Fruit fly (Drosophila melanogaster): ENCODE data around the gene CG34057.

Gene CG34057

DNA sequence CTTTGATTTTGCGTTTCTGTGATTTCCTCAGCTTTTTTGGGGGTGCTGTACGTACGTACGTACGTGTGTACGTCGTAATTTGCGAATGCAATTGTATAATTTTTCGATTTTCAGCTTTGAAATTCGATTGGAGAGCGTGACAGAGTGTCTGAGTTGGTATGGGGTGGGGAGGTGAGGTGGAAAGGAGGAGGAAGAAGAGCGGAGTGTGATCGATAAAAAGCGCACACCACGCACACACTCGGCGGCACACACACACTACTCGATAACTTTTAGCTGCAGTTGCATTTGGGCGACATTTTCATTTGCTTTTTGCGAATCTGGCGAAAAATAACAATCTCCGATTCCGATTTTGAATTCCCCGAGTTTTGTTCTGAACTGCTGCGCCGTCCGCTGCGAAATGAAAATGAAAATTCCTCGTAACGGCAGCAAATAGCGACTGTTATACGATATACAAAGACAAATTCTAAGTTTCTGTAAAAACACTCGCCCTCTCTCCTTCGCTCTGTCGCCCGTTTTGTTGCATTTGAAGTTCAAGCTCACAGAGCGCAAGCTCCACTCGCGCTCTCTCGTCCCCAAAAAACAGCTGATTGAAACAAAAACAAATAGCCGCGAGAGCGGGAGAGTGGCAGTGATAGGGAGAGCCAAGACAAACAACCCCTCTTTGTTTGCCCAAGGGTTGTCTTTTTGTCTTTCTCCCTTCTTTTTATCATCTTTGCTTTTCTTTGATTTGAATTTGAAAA, 15.5 kb upstream of the CG34057 start, which contains the start of gene CG13907:
CG13907 (minus strand) TSS at position 518 of the 740 bp plus-strand sequence.
- TF ChIP-seq cnc (optimal IDR thresholded peaks at IDR 0.05) (no peak), CG7045 (GFP tag; optimal IDR thresholded peaks at IDR 0.05) (peak; percentile 28), CG7101 (tag; optimal IDR thresholded peaks at IDR 0.05) (peak; percentile 35), Clk (GFP tag; optimal IDR thresholded peaks at IDR 0.05) (peak; percentile 56), ovo (GFP tag; optimal IDR thresholded peaks at IDR 0.05) (peak; percentile 36), CG5204 (GFP tag; optimal IDR thresholded peaks at IDR 0.05) (no peak), CG11617 (GFP tag; optimal IDR thresholded peaks at IDR 0.05) (peak; percentile 13), toe (GFP tag; optimal IDR thresholded peaks at IDR 0.05) (peak; percentile 17), kay (GFP tag; ENCODE audit: borderline replicate concordance) (no peak), bab1 (GFP tag; optimal IDR thresholded peaks at IDR 0.05) (peak; percentile 35), CG1620 (GFP tag; optimal IDR thresholded peaks at IDR 0.05) (peak; percentile 32), CG33017 (tag; optimal IDR thresholded peaks at IDR 0.05) (peak; percentile 40), Hr96 (GFP tag; optimal IDR thresholded peaks at IDR 0.05) (no peak), CG12768 (GFP tag; optimal IDR thresholded peaks at IDR 0.05) (peak; percentile 59), CG14711 (tag; optimal IDR thresholded peaks at IDR 0.05) (no peak), cic (GFP tag; optimal IDR thresholded peaks at IDR 0.05) (peak; percentile 46), pad (GFP tag; optimal IDR thresholded peaks at IDR 0.05) (peak; percentile 10), Crg-1 (GFP tag; optimal IDR thresholded peaks at IDR 0.05) (peak; percentile 16), tj (GFP tag; optimal IDR thresholded peaks at IDR 0.05) (peak; percentile 92), Mnt (GFP tag; optimal IDR thresholded peaks at IDR 0.05) (peak; percentile 57)

DNA sequence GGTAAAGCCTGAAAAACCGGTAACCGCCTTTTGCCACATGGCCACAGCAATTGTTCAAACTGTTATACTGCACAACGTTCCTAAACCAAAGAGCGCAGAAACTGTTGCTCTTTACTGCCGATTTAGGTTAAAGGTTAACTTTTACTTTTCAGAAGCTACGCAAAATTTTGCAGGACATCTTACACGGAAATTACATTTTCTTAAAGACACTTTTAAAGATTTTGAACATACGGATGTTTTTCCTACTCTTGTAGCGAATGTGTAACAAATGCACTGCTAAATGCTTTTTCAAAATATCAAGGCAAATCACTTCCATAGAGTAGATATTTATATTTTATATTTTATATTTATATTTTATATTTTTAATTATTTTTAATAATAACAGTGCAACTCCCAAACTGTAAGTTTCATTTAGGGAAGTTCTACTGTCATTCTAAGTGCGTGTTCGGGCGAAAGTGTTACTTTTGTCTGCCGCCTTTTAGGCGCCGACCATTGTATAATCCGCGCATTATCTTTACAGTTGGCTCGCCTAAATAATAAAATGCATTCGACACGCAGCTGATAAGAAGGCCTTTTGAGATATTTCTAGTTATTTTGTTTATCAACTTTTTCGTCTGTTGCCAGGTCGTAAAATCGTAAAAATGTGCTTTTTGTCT, 14.8 kb upstream of the CG34057 start:
- no peak for TF ChIP-seq CG12768 (GFP tag; optimal IDR thresholded peaks at IDR 0.05)
- no peak for TF ChIP-seq CG14711 (tag; optimal IDR thresholded peaks at IDR 0.05)
- TF ChIP-seq kay (GFP tag; ENCODE audit: borderline replicate concordance): peak; percentile 76
- peak; percentile 22 for TF ChIP-seq CG7045 (GFP tag; optimal IDR thresholded peaks at IDR 0.05)

DNA sequence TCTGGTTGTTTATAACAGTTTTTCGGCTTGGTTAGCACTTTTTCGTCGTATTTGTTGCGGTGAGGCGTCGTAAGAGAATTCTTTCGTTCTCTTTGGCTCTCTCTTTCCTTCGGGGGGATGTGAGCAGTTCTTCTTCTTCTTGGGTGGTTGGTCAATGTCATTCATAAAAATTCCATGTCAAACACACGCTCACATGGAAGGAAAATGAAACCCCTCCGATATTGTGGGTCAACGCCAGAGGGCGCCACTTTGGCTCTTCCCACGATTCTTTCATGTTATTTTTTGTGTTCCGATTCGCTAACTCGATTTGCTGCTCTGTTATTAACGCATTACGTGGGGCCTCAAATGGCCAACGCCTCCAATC, 14.3 kb upstream of the CG34057 start:
- peak; percentile 11 for TF ChIP-seq tj (GFP tag; optimal IDR thresholded peaks at IDR 0.05)
- no peak for TF ChIP-seq CG33017 (tag; optimal IDR thresholded peaks at IDR 0.05)

DNA sequence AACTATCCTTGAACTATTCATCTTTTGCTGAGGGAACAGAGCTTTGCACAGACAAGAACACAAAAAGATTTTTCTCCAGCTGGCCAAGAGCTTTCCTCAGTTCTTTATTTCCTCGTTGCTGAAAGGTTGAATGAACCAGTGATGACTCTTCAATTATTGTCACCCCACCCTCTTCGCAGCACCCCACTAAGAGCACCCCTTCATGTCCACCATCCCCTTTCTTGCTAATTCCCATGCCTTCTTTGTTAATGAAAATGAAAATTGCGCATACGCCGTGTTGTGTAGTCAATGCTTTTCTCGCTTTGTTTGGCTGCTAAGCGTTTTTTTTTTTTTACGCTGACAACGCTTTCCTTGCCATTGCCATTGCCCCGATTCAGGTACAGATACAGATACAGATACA, 13.4 kb upstream of the CG34057 start:
- TF ChIP-seq tj (GFP tag; optimal IDR thresholded peaks at IDR 0.05) (peak; percentile 83), pad (GFP tag; optimal IDR thresholded peaks at IDR 0.05) (no peak)

DNA sequence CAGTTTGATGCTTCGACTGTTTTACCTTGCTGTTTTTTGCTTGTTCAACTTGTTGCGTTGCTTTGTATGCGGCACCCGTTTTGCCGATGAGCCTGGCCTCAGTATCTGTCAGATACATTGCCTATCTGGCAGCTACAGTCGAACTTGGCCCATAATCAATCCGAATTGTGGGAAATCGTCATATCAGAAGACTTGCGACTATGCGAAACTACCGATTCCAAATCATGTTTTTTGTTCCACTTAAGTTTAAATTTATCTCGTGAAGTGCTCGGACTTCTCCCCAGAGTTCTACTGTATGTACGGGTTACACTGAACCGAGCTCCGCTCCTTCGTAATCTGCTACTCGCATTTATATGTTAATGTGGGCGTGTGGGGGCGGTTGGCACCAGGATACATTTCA, 12.9 kb upstream of the CG34057 start:
- TF ChIP-seq CG14711 (tag; optimal IDR thresholded peaks at IDR 0.05): no peak
- TF ChIP-seq pad (GFP tag; optimal IDR thresholded peaks at IDR 0.05): no peak
- no peak for TF ChIP-seq Hr96 (GFP tag; optimal IDR thresholded peaks at IDR 0.05)
- no peak for TF ChIP-seq Clk (GFP tag; optimal IDR thresholded peaks at IDR 0.05)
- no peak for TF ChIP-seq CG7101 (tag; optimal IDR thresholded peaks at IDR 0.05)
- no peak for TF ChIP-seq ovo (GFP tag; optimal IDR thresholded peaks at IDR 0.05)
- no peak for TF ChIP-seq cnc (optimal IDR thresholded peaks at IDR 0.05)
- TF ChIP-seq CG1620 (GFP tag; optimal IDR thresholded peaks at IDR 0.05): no peak

DNA sequence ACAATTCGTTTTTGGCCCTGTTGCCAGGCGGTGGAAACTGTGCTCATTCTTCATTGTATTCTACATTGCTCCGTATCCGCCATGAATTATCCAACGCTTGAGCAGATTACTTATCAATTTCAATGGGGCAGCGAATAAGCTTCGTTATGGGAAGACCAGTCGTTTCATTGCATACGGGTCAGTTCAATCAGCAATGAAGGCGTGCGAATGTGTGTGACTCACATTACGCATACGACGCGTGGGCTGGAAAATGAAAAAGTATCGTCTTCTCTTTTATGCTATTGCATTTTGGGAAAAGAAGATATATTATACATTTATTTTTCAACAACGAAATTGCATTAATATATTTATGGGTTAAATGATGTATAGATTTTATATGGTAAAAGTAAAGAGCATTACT, 12.2 kb upstream of the CG34057 start:
- TF ChIP-seq CG5204 (GFP tag; optimal IDR thresholded peaks at IDR 0.05) (no peak), kay (GFP tag; ENCODE audit: borderline replicate concordance) (peak; percentile 79)

DNA sequence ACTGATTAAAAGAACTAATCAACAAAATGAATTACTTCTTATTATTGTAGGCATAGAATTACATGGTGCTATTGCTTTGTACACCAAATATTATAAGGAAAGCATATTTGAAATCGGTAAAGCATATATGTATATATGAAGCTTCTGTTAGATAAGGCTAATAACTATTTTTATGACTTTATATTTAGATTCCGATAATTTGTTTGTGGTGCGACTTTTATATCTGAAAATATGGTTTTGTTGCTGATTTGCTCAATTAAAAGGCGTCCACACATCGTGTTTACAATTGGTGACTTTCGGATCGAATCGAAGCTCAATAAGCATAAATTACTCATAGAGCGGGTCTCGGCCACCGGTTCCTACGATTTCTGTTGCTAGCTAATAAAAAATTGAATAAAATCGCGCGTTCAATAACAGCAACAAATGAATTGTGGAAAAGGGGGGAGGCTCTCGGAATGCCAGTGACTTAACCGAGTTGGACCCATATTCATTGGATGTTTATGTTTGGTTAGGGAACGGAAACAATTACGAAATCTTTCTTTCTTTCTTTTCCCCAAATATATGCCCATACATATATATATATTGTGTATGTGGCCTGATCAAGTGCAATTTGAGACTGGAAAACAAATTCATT, 11.4 kb upstream of the CG34057 start:
- TF ChIP-seq cic (GFP tag; optimal IDR thresholded peaks at IDR 0.05) (no peak), Mnt (GFP tag; optimal IDR thresholded peaks at IDR 0.05) (no peak), tj (GFP tag; optimal IDR thresholded peaks at IDR 0.05) (peak; percentile 66), toe (GFP tag; optimal IDR thresholded peaks at IDR 0.05) (no peak)
